Worm (Caenorhabditis elegans) whole organism, mixed stage, embryonic: ENCODE measurements around the gene Y38E10A.8.

Experiments used
- ceh-39 ChIP-seq: fragments of 150-350 bp; optimal IDR thresholded peaks from 2 replicates; lab custom pipeline; 2014; ENCODE audit warnings: missing biosample characterization, missing genetic modification characterization
- ces-1 ChIP-seq: fragments of 150-350 bp; optimal IDR thresholded peaks from 2 replicates; lab custom pipeline; 2014; ENCODE audit warnings: missing biosample characterization, missing genetic modification reagents, missing genetic modification characterization
- lin-13 ChIP-seq: fragments of 150-350 bp; optimal IDR thresholded peaks from 2 replicates; lab custom pipeline; 2014; ENCODE audit warnings: missing biosample characterization, missing genetic modification characterization
- lsy-2 ChIP-seq: fragments of 150-350 bp; optimal IDR thresholded peaks from 2 replicates; lab custom pipeline; 2014; ENCODE audit warnings: missing biosample characterization, missing genetic modification characterization
- mep-1 ChIP-seq: fragments of 150-350 bp; optimal IDR thresholded peaks from 2 replicates; lab custom pipeline; 2017; ENCODE audit warnings: missing biosample characterization, missing genetic modification reagents, missing genetic modification characterization, inconsistent platforms
- nhr-12 ChIP-seq: fragments of 150-350 bp; optimal IDR thresholded peaks from 2 replicates; lab custom pipeline; 2014; ENCODE audit warnings: missing biosample characterization, missing genetic modification characterization
- nhr-237 ChIP-seq: fragments of 150-350 bp; optimal IDR thresholded peaks from 2 replicates; lab custom pipeline; 2014; ENCODE audit warnings: missing biosample characterization, missing genetic modification characterization
- nhr-76 ChIP-seq: sonication (generic microtip); optimal IDR thresholded peaks from 2 replicates; lab custom pipeline; 2017; ENCODE audit warnings: missing biosample characterization, missing genetic modification characterization
- pha-4 ChIP-seq: fragments of 150-350 bp; optimal IDR thresholded peaks from 2 replicates; lab custom pipeline; 2018; ENCODE audit warnings: missing biosample characterization, missing genetic modification reagents, missing genetic modification characterization
- snpc-4 ChIP-seq: fragments of 150-350 bp; optimal IDR thresholded peaks from 2 replicates; lab custom pipeline; 2014; ENCODE audit warnings: missing biosample characterization, missing genetic modification characterization
- sptf-1 ChIP-seq: sonication (generic microtip); optimal IDR thresholded peaks from 2 replicates; lab custom pipeline; 2017; ENCODE audit warnings: mild to moderate bottlenecking, missing genetic modification characterization, moderate library complexity, missing compliant biosample characterization
- unc-39 ChIP-seq: fragments of 150-350 bp; optimal IDR thresholded peaks from 2 replicates; lab custom pipeline; 2014; ENCODE audit warnings: missing biosample characterization, missing genetic modification characterization
- ztf-11 ChIP-seq: fragments of 150-350 bp; optimal IDR thresholded peaks from 2 replicates; lab custom pipeline; 2014; ENCODE audit warnings: missing biosample characterization, missing genetic modification characterization

DNA sequence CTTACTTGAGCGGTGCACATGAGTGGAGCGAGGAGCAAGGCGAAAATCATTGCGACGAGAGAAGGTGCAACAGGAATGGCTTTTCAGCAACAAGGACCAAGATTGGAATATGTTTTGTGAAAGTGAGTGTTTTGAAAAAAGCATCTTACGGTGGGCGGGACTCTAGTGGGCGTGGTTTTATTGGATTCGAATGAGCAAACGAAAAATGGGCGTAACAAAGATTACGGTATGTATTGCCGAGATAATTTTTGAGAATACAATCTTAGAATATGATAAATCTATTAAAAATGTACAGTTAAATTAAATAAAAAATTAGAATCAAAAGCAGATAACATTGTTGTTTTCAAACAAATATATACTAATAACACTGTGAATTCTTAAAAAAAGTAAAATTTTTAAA lies 46.8 kb upstream of the Y38E10A.8 start, which contains the start of gene F49C5.12:
- TF ChIP-seq ceh-39 (tag; lab: Kevin White, UChicago) (no peak), unc-39 (tag; lab: Kevin White, UChicago) (no peak), ces-1 (GFP tag; lab: Kevin White, UChicago) (no peak), pha-4 (tag; lab: Kevin White, UChicago) (no peak), nhr-76 (no peak), sptf-1 (no peak), lin-13 (tag; lab: Kevin White, UChicago) (no peak), nhr-237 (no peak), nhr-12 (tag; lab: Kevin White, UChicago) (no peak), lsy-2 (tag; lab: Kevin White, UChicago) (no peak), ztf-11 (tag; lab: Kevin White, UChicago) (no peak), mep-1 (tag; lab: Kevin White, UChicago) (no peak), snpc-4 (tag; lab: Kevin White, UChicago) (no peak)
